Fruit fly (Drosophila melanogaster) whole organism, embryonic: ENCODE data around the gene CG31176.

Source experiments
- Atf3 ChIP-seq: fragments of 200-800 bp; sonication (Bioruptor generic); optimal IDR thresholded peaks from 3 replicates; lab custom pipeline; 2016; ENCODE audit warnings: missing biosample characterization, missing genetic modification characterization
- C15 ChIP-seq: fragments of 200-800 bp; sonication (Bioruptor generic); IDR thresholded peaks from 3 replicates; pipeline ENCODE4 v1.3.6; 2022; ENCODE audit warnings: missing biosample characterization, missing genetic modification characterization
- CG12391 ChIP-seq: fragments of 200-800 bp; sonication (Bioruptor generic); optimal IDR thresholded peaks from 3 replicates; lab custom pipeline; 2018; ENCODE audit warnings: missing biosample characterization, mild to moderate bottlenecking, missing genetic modification characterization, moderate library complexity
- CG12769 ChIP-seq: fragments of 200-800 bp; sonication (Bioruptor generic); optimal IDR thresholded peaks from 2 replicates; lab custom pipeline; 2019; ENCODE audit warnings: missing biosample characterization, mild to moderate bottlenecking, missing genetic modification characterization, moderate library complexity
- CG13894 ChIP-seq: fragments of 200-800 bp; sonication (Bioruptor generic); optimal IDR thresholded peaks from 3 replicates; lab custom pipeline; 2018; ENCODE audit warnings: missing biosample characterization, mild to moderate bottlenecking, missing genetic modification characterization, moderate library complexity
- CG14050 ChIP-seq: fragments of 200-800 bp; sonication (Bioruptor generic); IDR thresholded peaks from 3 replicates; pipeline ENCODE4 v1.3.6; 2022; ENCODE audit warnings: missing biosample characterization, missing genetic modification characterization
- CG1603 ChIP-seq: fragments of 200-800 bp; sonication (Bioruptor generic); optimal IDR thresholded peaks from 2 replicates; lab custom pipeline; 2019; ENCODE audit warnings: missing biosample characterization, mild to moderate bottlenecking, missing genetic modification characterization, moderate library complexity
- CG16813 ChIP-seq: fragments of 200-800 bp; sonication (Bioruptor generic); IDR thresholded peaks from 3 replicates; pipeline ENCODE4 v1.3.6; 2022; ENCODE audit warnings: missing biosample characterization, missing genetic modification characterization; ENCODE audit not compliant: partially characterized antibody
- CG16863 ChIP-seq: fragments of 200-800 bp; sonication (Bioruptor generic); optimal IDR thresholded peaks from 3 replicates; lab custom pipeline; 2016; ENCODE audit warnings: missing biosample characterization, missing genetic modification characterization
- CG18476 ChIP-seq: fragments of 200-800 bp; sonication (Bioruptor generic); optimal IDR thresholded peaks from 2 replicates; lab custom pipeline; 2016; ENCODE audit warnings: missing biosample characterization, mild to moderate bottlenecking, missing genetic modification characterization
- CG30431 ChIP-seq: fragments of 200-800 bp; sonication (Bioruptor generic); optimal IDR thresholded peaks from 2 replicates; lab custom pipeline; 2017; ENCODE audit warnings: missing biosample characterization, missing genetic modification characterization
- CG3065 ChIP-seq: fragments of 200-800 bp; sonication (Bioruptor generic); optimal IDR thresholded peaks from 2 replicates; lab custom pipeline; 2016; ENCODE audit warnings: missing biosample characterization, missing genetic modification characterization
- CG3281 ChIP-seq: fragments of 200-800 bp; sonication (Bioruptor generic); optimal IDR thresholded peaks from 3 replicates; lab custom pipeline; 2017; ENCODE audit warnings: missing biosample characterization, mild to moderate bottlenecking, missing genetic modification characterization
- CG3726 ChIP-seq: fragments of 200-800 bp; sonication (Bioruptor generic); IDR thresholded peaks from 3 replicates; pipeline ENCODE4, ENCODE4 v1.3.6; 2022; ENCODE audit warnings: missing biosample characterization, missing genetic modification characterization
- CG4360 ChIP-seq: fragments of 200-800 bp; sonication (Bioruptor generic); IDR thresholded peaks from 2 replicates; pipeline ENCODE4 v1.3.6; 2022; ENCODE audit warnings: missing biosample characterization, missing genetic modification characterization
- CG4424 ChIP-seq: fragments of 200-800 bp; sonication (Bioruptor generic); optimal IDR thresholded peaks from 3 replicates; lab custom pipeline; 2016; ENCODE audit warnings: missing biosample characterization, missing genetic modification characterization
- CG6654 ChIP-seq: fragments of 200-800 bp; sonication (Bioruptor generic); optimal IDR thresholded peaks from 2 replicates; lab custom pipeline; 2017; ENCODE audit warnings: missing biosample characterization, mild to moderate bottlenecking, missing genetic modification characterization
- CG7357 ChIP-seq: fragments of 200-800 bp; sonication (Bioruptor generic); IDR thresholded peaks from 3 replicates; pipeline ENCODE4 v1.3.6; 2022; ENCODE audit warnings: missing biosample characterization, missing genetic modification characterization
- CG7556 ChIP-seq: fragments of 200-800 bp; sonication (Bioruptor generic); optimal IDR thresholded peaks from 2 replicates; lab custom pipeline; 2017; ENCODE audit warnings: missing biosample characterization, mild to moderate bottlenecking, missing genetic modification characterization
- CG8290 ChIP-seq, 3 experiments: fragments of 200-800 bp; sonication (Bioruptor generic); optimal IDR thresholded peaks; 2 replicates each; lab custom pipeline; 2016 to 2019; ENCODE audit warnings: missing biosample characterization in 3 of 3, missing genetic modification characterization in 3 of 3, mild to moderate bottlenecking in 2 of 3, moderate library complexity in 1 of 3
- CG9215 ChIP-seq: fragments of 200-800 bp; sonication (Bioruptor generic); IDR thresholded peaks from 2 replicates; pipeline ENCODE4 v1.3.6; 2022; ENCODE audit warnings: missing biosample characterization, missing genetic modification characterization
- CG9817 ChIP-seq: fragments of 200-800 bp; sonication (Bioruptor generic); optimal IDR thresholded peaks from 2 replicates; lab custom pipeline; 2018; ENCODE audit warnings: missing biosample characterization, mild to moderate bottlenecking, missing genetic modification characterization, moderate library complexity
- D19B ChIP-seq: fragments of 200-800 bp; sonication (Bioruptor generic); optimal IDR thresholded peaks from 2 replicates; lab custom pipeline; 2017; ENCODE audit warnings: missing biosample characterization, mild to moderate bottlenecking, missing genetic modification characterization
- Dbx ChIP-seq: fragments of 200-800 bp; sonication (Bioruptor generic); IDR thresholded peaks from 3 replicates; pipeline ENCODE4 v1.3.6; 2022; ENCODE audit warnings: missing biosample characterization, missing genetic modification characterization
- Drgx ChIP-seq: fragments of 200-800 bp; sonication (Bioruptor generic); IDR thresholded peaks from 2 replicates; pipeline ENCODE4 v1.3.6; 2022; ENCODE audit warnings: missing biosample characterization, missing genetic modification characterization
- Ets65A ChIP-seq: fragments of 200-800 bp; sonication (Bioruptor generic); peaks from one replicate; lab custom pipeline; 2016; ENCODE audit warnings: missing biosample characterization, missing genetic modification characterization
- Hsf ChIP-seq: fragments of 200-800 bp; sonication (Bioruptor generic); optimal IDR thresholded peaks from 3 replicates; lab custom pipeline; 2016; ENCODE audit warnings: missing biosample characterization, missing genetic modification characterization
- Sox100B ChIP-seq: fragments of 200-800 bp; sonication (Bioruptor generic); optimal IDR thresholded peaks from 3 replicates; lab custom pipeline; 2018; ENCODE audit warnings: missing biosample characterization, mild to moderate bottlenecking, missing genetic modification characterization
- Sry-δ ChIP-seq: fragments of 200-800 bp; sonication (Bioruptor generic); optimal IDR thresholded peaks from 2 replicates; lab custom pipeline; 2016; ENCODE audit warnings: missing biosample characterization, missing genetic modification characterization
- Xbp1 ChIP-seq: fragments of 200-800 bp; sonication (Bioruptor generic); optimal IDR thresholded peaks from 3 replicates; lab custom pipeline; 2016; ENCODE audit warnings: missing biosample characterization, mild to moderate bottlenecking, missing genetic modification characterization
- abd-A ChIP-seq: fragments of 200-800 bp; sonication (Bioruptor generic); optimal IDR thresholded peaks from 3 replicates; lab custom pipeline; 2019; ENCODE audit warnings: missing biosample characterization, mild to moderate bottlenecking, missing genetic modification characterization, moderate library complexity
- ara ChIP-seq: fragments of 200-800 bp; sonication (Bioruptor generic); IDR thresholded peaks from 2 replicates; pipeline ENCODE4 v1.3.6; 2022; ENCODE audit warnings: missing biosample characterization, missing genetic modification characterization
- az2 ChIP-seq: fragments of 200-800 bp; sonication (Bioruptor generic); optimal IDR thresholded peaks from 3 replicates; lab custom pipeline; 2016; ENCODE audit warnings: missing biosample characterization, missing genetic modification characterization
- btn ChIP-seq: fragments of 200-800 bp; sonication (Bioruptor generic); optimal IDR thresholded peaks from 2 replicates; lab custom pipeline; 2016; ENCODE audit warnings: missing biosample characterization, missing genetic modification characterization
- cas ChIP-seq: fragments of 200-800 bp; sonication (Bioruptor generic); IDR thresholded peaks from 2 replicates; pipeline ENCODE4 v1.3.6; 2022; ENCODE audit warnings: missing biosample characterization, missing genetic modification characterization
- chinmo ChIP-seq: fragments of 200-800 bp; sonication (Bioruptor generic); IDR thresholded peaks from 4 replicates; pipeline ENCODE4 v1.3.6; 2022; ENCODE audit warnings: missing biosample characterization, missing genetic modification characterization; ENCODE audit not compliant: partially characterized antibody
- dmrt99B ChIP-seq: fragments of 200-800 bp; sonication (Bioruptor generic); optimal IDR thresholded peaks from 2 replicates; lab custom pipeline; 2018; ENCODE audit warnings: missing biosample characterization, mild to moderate bottlenecking, missing genetic modification characterization, moderate library complexity
- ems ChIP-seq: fragments of 200-800 bp; sonication (Bioruptor generic); optimal IDR thresholded peaks from 3 replicates; lab custom pipeline; 2016; ENCODE audit warnings: missing biosample characterization, missing genetic modification characterization
- ftz-f1 ChIP-seq: fragments of 200-800 bp; sonication (Bioruptor generic); optimal IDR thresholded peaks from 2 replicates; lab custom pipeline; 2016; ENCODE audit warnings: missing biosample characterization, missing genetic modification characterization
- fu2 ChIP-seq: fragments of 200-800 bp; sonication (Bioruptor generic); optimal IDR thresholded peaks from 2 replicates; lab custom pipeline; 2016; ENCODE audit warnings: missing biosample characterization, missing genetic modification characterization
- grau ChIP-seq: fragments of 200-800 bp; optimal IDR thresholded peaks from 3 replicates; lab custom pipeline; 2019; ENCODE audit warnings: missing biosample characterization, mild to moderate bottlenecking, missing genetic modification characterization, moderate library complexity
- hb ChIP-seq: fragments of 200-800 bp; sonication (Bioruptor generic); IDR thresholded peaks from 3 replicates; pipeline ENCODE4 v1.3.6; 2022; ENCODE audit warnings: missing biosample characterization, missing genetic modification characterization; ENCODE audit not compliant: partially characterized antibody
- mirr ChIP-seq: fragments of 200-800 bp; sonication (Bioruptor generic); optimal IDR thresholded peaks from 3 replicates; lab custom pipeline; 2018; ENCODE audit warnings: missing biosample characterization, mild to moderate bottlenecking, missing genetic modification characterization
- otp ChIP-seq: fragments of 200-800 bp; sonication (Bioruptor generic); IDR thresholded peaks from 3 replicates; pipeline ENCODE4, ENCODE4 v1.3.6; 2022; ENCODE audit warnings: missing biosample characterization, missing genetic modification characterization
- pfk ChIP-seq: fragments of 200-800 bp; sonication (Bioruptor generic); optimal IDR thresholded peaks from 2 replicates; lab custom pipeline; 2018; ENCODE audit warnings: missing biosample characterization, mild to moderate bottlenecking, missing genetic modification characterization, moderate library complexity
- phol ChIP-seq: fragments of 200-800 bp; sonication (Bioruptor generic); optimal IDR thresholded peaks from 3 replicates; lab custom pipeline; 2018; ENCODE audit warnings: missing biosample characterization, mild to moderate bottlenecking, missing genetic modification characterization, moderate library complexity
- so ChIP-seq: fragments of 200-800 bp; sonication (Bioruptor generic); IDR thresholded peaks from 3 replicates; pipeline ENCODE4 v1.3.6; 2022; ENCODE audit warnings: missing biosample characterization, missing genetic modification characterization
- toy ChIP-seq: fragments of 200-800 bp; sonication (Bioruptor generic); IDR thresholded peaks from 2 replicates; pipeline ENCODE4 v1.3.6; 2022; ENCODE audit warnings: missing biosample characterization, missing genetic modification characterization
- unpg ChIP-seq: fragments of 200-800 bp; sonication (Bioruptor generic); optimal IDR thresholded peaks from 3 replicates; lab custom pipeline; 2018; ENCODE audit warnings: missing biosample characterization, mild to moderate bottlenecking, missing genetic modification characterization, moderate library complexity
- zf30C ChIP-seq: fragments of 200-800 bp; sonication (Bioruptor generic); optimal IDR thresholded peaks from 3 replicates; lab custom pipeline; 2018; ENCODE audit warnings: missing biosample characterization, mild to moderate bottlenecking, missing genetic modification characterization

CG31176 gene

dm6 chr3R:21698895-21699300 is 20.6 kb downstream of the CG31176 start (continued):
- TF ChIP-seq mirr (GFP tag; lab: Kevin White, UChicago) = no peak
- TF ChIP-seq CG3726 = no peak
- TF ChIP-seq Sox100B (GFP tag; lab: Kevin White, UChicago) = peak; percentile 57
- TF ChIP-seq CG7556 (GFP tag; lab: Kevin White, UChicago) = peak; percentile 53
- TF ChIP-seq phol (tag; lab: Kevin White, UChicago) = peak; percentile 54
- peak; percentile 72 for TF ChIP-seq dmrt99B (tag; lab: Kevin White, UChicago)
- peak; percentile 56; the same call in 1 of the 2 replicates for TF ChIP-seq Drgx
- no peak for TF ChIP-seq CG3065
- peak; percentile 53 for TF ChIP-seq unpg
- no peak for TF ChIP-seq ara (GFP tag; lab: Robert Waterston, UW)
- TF ChIP-seq CG12391 (tag; lab: Kevin White, UChicago) = peak; percentile 40
- TF ChIP-seq grau (tag; lab: Kevin White, UChicago) = peak; percentile 55
- TF ChIP-seq az2 = peak; percentile 14
- TF ChIP-seq CG4424 (GFP tag; lab: Kevin White, UChicago) = peak; percentile 16
- no peak for TF ChIP-seq CG16813
- no peak for TF ChIP-seq btn (GFP tag; lab: Kevin White, UChicago)
- TF ChIP-seq CG3281 (GFP tag; lab: Kevin White, UChicago) = no peak
- no peak for TF ChIP-seq toy (GFP tag; lab: Robert Waterston, UW)

- TF ChIP-seq C15 (no peak), CG18476 (GFP tag; lab: Kevin White, UChicago) (no peak), otp (GFP tag; lab: Robert Waterston, UW) (no peak), cas (GFP tag; lab: Robert Waterston, UW) (no peak), dmrt99B (tag; lab: Kevin White, UChicago) (no peak), CG12769 (tag; lab: Kevin White, UChicago) (peak; percentile 65), Hsf (GFP tag; lab: Kevin White, UChicago) (no peak), ftz-f1 (GFP tag; lab: Kevin White, UChicago) (peak; percentile 23), fu2 (no peak), so (no peak), D19B (no peak), hb (no peak), CG6654 (GFP tag; lab: Kevin White, UChicago) (no peak), pfk (GFP tag; lab: Kevin White, UChicago) (no peak), Dbx (GFP tag; lab: Robert Waterston, UW) (no peak), Xbp1 (GFP tag; lab: Kevin White, UChicago) (no peak), CG8290 (GFP tag; optimal IDR thresholded peaks at IDR 0.05; lab: Kevin White, UChicago) (no peak), CG8290 (tag; optimal IDR thresholded peaks at IDR 0.05; lab: Kevin White, UChicago) (no peak), CG30431 (no peak), CG13894 (tag; lab: Kevin White, UChicago) (peak; percentile 34), CG9215 (GFP tag; lab: Robert Waterston, UW) (no peak), Sry-δ (GFP tag; lab: Kevin White, UChicago) (no peak), zf30C (no peak), CG4360 (no peak), CG9817 (tag; lab: Kevin White, UChicago) (no peak), Ets65A (GFP tag; lab: Kevin White, UChicago) (no peak), abd-A (peak; percentile 88), phol (tag; lab: Kevin White, UChicago) (no peak), CG16863 (no peak), CG14050 (GFP tag; lab: Robert Waterston, UW) (no peak), CG7357 (GFP tag; lab: Robert Waterston, UW) (no peak), ems (GFP tag; lab: Kevin White, UChicago) (no peak), Atf3 (no peak), chinmo (GFP tag; lab: Robert Waterston, UW) (peak; percentile 86; the same call in 2 of the 4 replicates), CG1603 (no peak)
Observed at dm6 chr3R:21693110-21693672, 26.3 kb downstream of the CG31176 start.
